Worm (Caenorhabditis elegans): ENCODE results near the gene clec-215.

ce11 chrV:7590454-7590853, 21.7 kb upstream of the clec-215 start, which contains the start of gene C50E3.6:
- TF ChIP-seq flt-1 (GFP tag; IDR thresholded peaks at IDR 0.05), result no peak
- TF ChIP-seq T22C8.4 (GFP tag; IDR thresholded peaks at IDR 0.05), result no peak
- no peak for TF ChIP-seq ztf-23 (GFP tag; IDR thresholded peaks at IDR 0.05)
- TF ChIP-seq ztf-29 (GFP tag; IDR thresholded peaks at IDR 0.05), result no peak

Measured in whole organism, midembryonic.